Worm (Caenorhabditis elegans): ENCODE measurements around the gene R10E4.6.

Gene R10E4.6

DNA sequence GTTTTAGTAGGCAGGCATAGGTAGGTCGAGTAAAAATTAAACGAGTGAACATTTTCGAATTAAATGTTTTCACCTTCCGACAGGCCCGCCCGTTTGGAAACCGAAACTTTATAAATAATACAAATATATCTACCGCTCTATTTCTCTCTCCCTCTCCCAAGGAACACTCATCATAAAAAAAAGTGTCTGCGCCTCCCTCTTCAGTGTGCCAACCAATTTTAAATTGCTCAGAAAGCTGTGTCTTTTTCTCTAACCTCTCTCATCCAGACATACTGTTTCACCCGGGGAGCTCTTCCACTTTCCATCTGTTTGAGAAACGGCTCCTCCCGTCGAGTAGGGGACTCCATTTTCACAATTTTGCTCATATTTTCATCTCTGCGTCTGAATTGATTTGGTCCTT is 29.9 kb downstream of the R10E4.6 start (continued):
- TF ChIP-seq nhr-28 (tag; optimal IDR thresholded peaks at IDR 0.05) (no peak), sup-37 (GFP tag; optimal IDR thresholded peaks at IDR 0.05) (no peak), mep-1 (tag; optimal IDR thresholded peaks at IDR 0.05) (peak; percentile 48), nhr-47 (tag; optimal IDR thresholded peaks at IDR 0.05) (peak; percentile 34), aha-1 (tag; optimal IDR thresholded peaks at IDR 0.05) (no peak), dsc-1 (tag; optimal IDR thresholded peaks at IDR 0.05) (peak; percentile 61), vab-15 (tag; optimal IDR thresholded peaks at IDR 0.05) (no peak), efl-3 (GFP tag; optimal IDR thresholded peaks at IDR 0.05) (no peak), unc-30 (tag; optimal IDR thresholded peaks at IDR 0.05) (no peak), ceh-90 (tag; optimal IDR thresholded peaks at IDR 0.05) (no peak), lin-39 (tag; optimal IDR thresholded peaks at IDR 0.05) (no peak), zag-1 (tag; optimal IDR thresholded peaks at IDR 0.05) (no peak), dpl-1 (GFP tag; optimal IDR thresholded peaks at IDR 0.05) (peak in 2 of 3 experiments; percentile 5 to 37), jun-1 (tag; optimal IDR thresholded peaks at IDR 0.05) (no peak), ceh-63 (GFP tag; optimal IDR thresholded peaks at IDR 0.05) (no peak), sox-4 (tag; optimal IDR thresholded peaks at IDR 0.05) (no peak), mef-2 (tag; optimal IDR thresholded peaks at IDR 0.05) (no peak), snpc-4 (tag; optimal IDR thresholded peaks at IDR 0.05) (peak; percentile 8), ceh-8 (GFP tag; optimal IDR thresholded peaks at IDR 0.05) (peak; percentile 8)

DNA sequence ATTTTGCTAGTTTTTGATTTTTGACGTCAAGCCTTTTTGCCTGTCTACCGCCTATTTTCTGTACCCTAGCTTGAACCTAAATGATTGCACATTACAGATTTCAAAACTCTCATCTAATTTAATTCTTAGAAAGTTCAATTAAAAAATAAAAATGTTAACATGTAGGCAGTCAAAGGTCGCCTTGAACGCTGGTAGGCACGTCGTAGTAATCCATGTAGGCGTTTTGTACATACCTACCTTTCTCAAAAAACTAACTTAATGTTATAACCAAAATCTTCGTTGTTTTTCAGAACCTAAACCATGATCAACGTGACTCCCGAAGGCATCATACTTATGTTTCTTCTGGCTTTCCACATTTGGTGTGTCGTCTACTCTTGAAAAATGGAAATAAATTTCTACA is 30.7 kb downstream of the R10E4.6 start, which contains the start of gene H38K22.9:
Gene H38K22.9, plus strand, starts transcription at position 301 of the 400 bp plus-strand sequence.
- TF ChIP-seq nhr-85 (tag), result peak; percentile 25
- no peak for TF ChIP-seq lin-39 (tag; optimal IDR thresholded peaks at IDR 0.05)
- TF ChIP-seq efl-1 (optimal IDR thresholded peaks at IDR 0.05), result no peak
- peak in 1 of 2 experiments; percentile 63 for TF ChIP-seq efl-1 (GFP tag; optimal IDR thresholded peaks at IDR 0.05 in 1 of 2)

DNA sequence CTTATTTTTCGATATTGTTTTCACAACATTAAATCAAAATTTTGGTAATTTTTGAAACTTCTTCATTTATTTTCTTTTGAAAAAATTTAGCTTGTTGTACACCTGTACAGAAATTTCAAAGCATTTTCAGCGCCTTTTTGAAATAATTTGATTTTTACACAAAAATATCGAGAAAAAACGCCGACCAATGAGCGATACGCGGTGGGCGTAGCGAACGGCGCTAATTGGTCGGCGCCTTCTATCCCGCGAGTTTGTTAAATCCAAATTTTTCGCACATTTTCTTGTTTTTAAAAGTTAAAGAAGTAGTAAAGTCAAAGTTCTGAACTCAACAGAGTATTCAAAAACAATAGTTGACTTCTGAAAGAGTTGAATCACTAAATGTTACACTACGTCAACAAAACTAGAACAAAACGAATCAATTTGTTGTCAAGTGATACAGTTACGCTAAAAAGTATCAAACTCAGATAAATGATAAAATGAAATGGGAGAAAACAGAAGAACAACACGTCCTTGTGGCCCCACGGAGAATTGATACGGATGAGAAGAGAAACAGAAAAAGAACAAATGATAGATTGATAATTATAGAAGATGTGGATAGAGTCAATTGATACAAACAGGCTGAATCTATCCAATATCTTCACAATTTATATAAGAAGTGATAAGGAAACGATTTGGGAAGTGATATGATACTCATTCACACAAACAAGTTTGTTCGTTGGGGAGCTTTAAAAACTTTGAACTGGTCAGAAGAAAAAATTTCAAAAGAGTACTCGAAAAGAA is 35.2 kb downstream of the R10E4.6 start:
- TF ChIP-seq ceh-82 (tag; optimal IDR thresholded peaks at IDR 0.05) (no peak), lin-14 (GFP tag; optimal IDR thresholded peaks at IDR 0.05) (peak; percentile 50), elt-3 (tag; optimal IDR thresholded peaks at IDR 0.05) (peak in 5 of 6 experiments; percentile 56 to 89 (median 65)), nhr-85 (tag) (peak; percentile 25), efl-3 (GFP tag; optimal IDR thresholded peaks at IDR 0.05) (no peak), snu-23 (GFP tag; optimal IDR thresholded peaks at IDR 0.05) (peak; percentile 41), blmp-1 (tag; optimal IDR thresholded peaks at IDR 0.05) (peak; percentile 75), nhr-20 (tag; optimal IDR thresholded peaks at IDR 0.05) (peak; percentile 4)

DNA sequence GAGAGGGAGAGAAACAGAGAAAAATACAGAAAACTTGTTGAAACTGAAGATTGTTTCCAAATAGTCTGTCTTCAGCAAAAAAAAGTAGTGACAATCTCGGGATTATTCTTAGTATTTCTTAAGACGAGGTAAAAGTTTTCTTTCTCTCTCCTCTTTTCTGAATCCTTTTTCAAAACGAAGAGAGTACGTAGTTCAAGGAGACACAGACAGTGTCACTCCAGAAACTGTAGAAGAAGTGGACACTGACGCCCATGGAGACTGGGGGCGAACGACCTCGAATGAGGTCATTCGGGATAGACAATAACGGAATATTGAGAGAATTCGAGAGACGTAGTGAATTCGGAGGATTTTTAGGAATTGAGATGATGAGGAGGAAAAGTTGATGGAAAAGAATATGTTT is 37.8 kb downstream of the R10E4.6 start, which contains the start of gene gly-6:
Gene gly-6, minus strand, starts transcription at position 245 of the 400 bp plus-strand sequence.
- TF ChIP-seq nhr-71 (tag; optimal IDR thresholded peaks at IDR 0.05) (peak; percentile 6), nhr-84 (tag; optimal IDR thresholded peaks at IDR 0.05) (no peak), fkh-4 (tag; optimal IDR thresholded peaks at IDR 0.05; ENCODE audit: borderline replicate concordance) (no peak), unc-98 (GFP tag; IDR thresholded peaks at IDR 0.05) (no peak), egl-13 (tag; optimal IDR thresholded peaks at IDR 0.05) (no peak), elt-2 (tag; optimal IDR thresholded peaks at IDR 0.05) (no peak), Y116A8C.19 (tag; optimal IDR thresholded peaks at IDR 0.05; ENCODE audit: borderline replicate concordance) (no peak), lin-39 (tag; optimal IDR thresholded peaks at IDR 0.05) (no peak), nhr-19 (GFP tag; conservative IDR thresholded peaks at IDR 0.05) (no peak), ceh-88 (GFP tag; IDR thresholded peaks at IDR 0.05) (no peak), nhr-20 (tag; optimal IDR thresholded peaks at IDR 0.05) (no peak), lin-13 (GFP tag; optimal IDR thresholded peaks at IDR 0.05) (no peak), ama-1 (optimal IDR thresholded peaks at IDR 0.05) (no peak), aha-1 (tag; optimal IDR thresholded peaks at IDR 0.05) (no peak), snu-23 (GFP tag; optimal IDR thresholded peaks at IDR 0.05) (peak; percentile 27), unc-62 (GFP tag; optimal IDR thresholded peaks at IDR 0.05) (no peak), lir-3 (tag; optimal IDR thresholded peaks at IDR 0.05; ENCODE audit: poor library complexity) (no peak), mep-1 (tag; optimal IDR thresholded peaks at IDR 0.05) (peak; percentile 66), blmp-1 (tag; optimal IDR thresholded peaks at IDR 0.05) (peak; percentile 90), lin-35 (GFP tag; optimal IDR thresholded peaks at IDR 0.05) (peak in 1 of 2 experiments; percentile 4), fkh-10 (GFP tag; optimal IDR thresholded peaks at IDR 0.05) (no peak), swsn-7 (tag; optimal IDR thresholded peaks at IDR 0.05) (no peak), ztf-4 (tag; optimal IDR thresholded peaks at IDR 0.05) (no peak), nhr-11 (tag; optimal IDR thresholded peaks at IDR 0.05) (no peak), rnt-1 (tag; optimal IDR thresholded peaks at IDR 0.05) (peak; percentile 16)
